Fruit fly (Drosophila melanogaster) whole organism, embryonic: ENCODE results near the gene Cpr23B.

Experiments
- Ada2b ChIP-seq: fragments of 200-800 bp; sonication (Bioruptor generic); IDR thresholded peaks from 2 replicates; pipeline ENCODE4 v1.3.6; 2022; ENCODE audit warnings: missing biosample characterization, missing genetic modification characterization
- Antp ChIP-seq: fragments of 200-800 bp; sonication (Bioruptor generic); optimal IDR thresholded peaks from 3 replicates; lab custom pipeline; 2016; ENCODE audit warnings: missing biosample characterization, missing genetic modification characterization
- CG1024 ChIP-seq: fragments of 200-800 bp; sonication (Bioruptor generic); IDR thresholded peaks from 2 replicates; pipeline ENCODE4 v1.3.6; 2022; ENCODE audit warnings: missing biosample characterization, missing genetic modification characterization
- CG10366 ChIP-seq: fragments of 200-800 bp; sonication (Bioruptor generic); IDR thresholded peaks from 2 replicates; pipeline ENCODE4 v1.3.6; 2022; ENCODE audit warnings: missing biosample characterization, missing genetic modification characterization
- CG14860 ChIP-seq: fragments of 200-800 bp; sonication (Bioruptor generic); IDR thresholded peaks from 3 replicates; pipeline ENCODE4 v1.3.6; 2022; ENCODE audit warnings: missing biosample characterization, missing genetic modification characterization; ENCODE audit not compliant: partially characterized antibody
- CG15514 ChIP-seq: fragments of 200-800 bp; sonication (Bioruptor generic); optimal IDR thresholded peaks from 3 replicates; lab custom pipeline; 2017; ENCODE audit warnings: missing biosample characterization, missing genetic modification characterization, mild to moderate bottlenecking, moderate library complexity, missing genetic modification reagents
- CG18476 ChIP-seq: fragments of 200-800 bp; sonication (Bioruptor generic); optimal IDR thresholded peaks from 2 replicates; lab custom pipeline; 2016; ENCODE audit warnings: missing biosample characterization, mild to moderate bottlenecking, missing genetic modification characterization
- CG2120 ChIP-seq: fragments of 200-800 bp; sonication (Bioruptor generic); optimal IDR thresholded peaks from 3 replicates; lab custom pipeline; 2016; ENCODE audit warnings: missing biosample characterization, missing genetic modification characterization
- CG3281 ChIP-seq: fragments of 200-800 bp; sonication (Bioruptor generic); optimal IDR thresholded peaks from 3 replicates; lab custom pipeline; 2017; ENCODE audit warnings: missing biosample characterization, mild to moderate bottlenecking, missing genetic modification characterization
- CG33213 ChIP-seq: fragments of 200-800 bp; sonication (Bioruptor generic); optimal IDR thresholded peaks from 3 replicates; lab custom pipeline; 2016; ENCODE audit warnings: missing biosample characterization, missing genetic modification characterization
- CG33557 ChIP-seq: fragments of 200-800 bp; sonication (Bioruptor generic); optimal IDR thresholded peaks from 2 replicates; lab custom pipeline; 2019; ENCODE audit warnings: missing biosample characterization, mild to moderate bottlenecking, missing genetic modification characterization, moderate library complexity
- CG3407 ChIP-seq: fragments of 200-800 bp; sonication (Bioruptor generic); optimal IDR thresholded peaks from 2 replicates; lab custom pipeline; 2018; ENCODE audit warnings: missing biosample characterization, mild to moderate bottlenecking, missing genetic modification characterization
- CG4328 ChIP-seq: fragments of 200-800 bp; sonication (Bioruptor generic); optimal IDR thresholded peaks from 3 replicates; lab custom pipeline; 2017; ENCODE audit warnings: missing biosample characterization, missing genetic modification reagents, missing genetic modification characterization
- CG4854 ChIP-seq: fragments of 200-800 bp; sonication (Bioruptor generic); optimal IDR thresholded peaks from 2 replicates; lab custom pipeline; 2016; ENCODE audit warnings: missing biosample characterization, missing genetic modification characterization, inconsistent platforms
- CG6854 ChIP-seq: fragments of 200-800 bp; sonication (Bioruptor generic); optimal IDR thresholded peaks from 3 replicates; lab custom pipeline; 2017; ENCODE audit warnings: missing biosample characterization, mild to moderate bottlenecking, missing genetic modification characterization
- CHES-1-like ChIP-seq: fragments of 200-800 bp; sonication (Bioruptor generic); optimal IDR thresholded peaks from 2 replicates; lab custom pipeline; 2016; ENCODE audit warnings: missing biosample characterization, missing genetic modification characterization
- Dfd ChIP-seq, 2 experiments: fragments of >200 bp; optimal IDR thresholded peaks; 2 replicates each; lab custom pipeline; 2017; ENCODE audit warnings: missing biosample characterization in 2 of 2, missing genetic modification characterization in 2 of 2
- E2f1 ChIP-seq: fragments of 200-800 bp; sonication (Bioruptor generic); IDR thresholded peaks from 2 replicates; pipeline ENCODE4 v1.3.6; 2022; ENCODE audit warnings: missing biosample characterization, missing genetic modification characterization
- ERR ChIP-seq: fragments of 200-800 bp; sonication (Bioruptor generic); optimal IDR thresholded peaks from 2 replicates; lab custom pipeline; 2016; ENCODE audit warnings: missing biosample characterization, missing genetic modification characterization
- GATAe ChIP-seq: fragments of 200-800 bp; sonication (Bioruptor generic); conservative IDR thresholded peaks from 2 replicates; pipeline ENCODE4 v1.3.6; 2022; ENCODE audit warnings: missing biosample characterization, missing genetic modification characterization
- Hr51 ChIP-seq, 2 experiments: fragments of 200-800 bp; sonication (Bioruptor generic); optimal IDR thresholded peaks; 2 replicates in 1 of 2; 3 replicates in 1 of 2; lab custom pipeline; 2016 to 2018; ENCODE audit warnings: missing biosample characterization in 2 of 2, missing genetic modification characterization in 2 of 2, mild to moderate bottlenecking in 1 of 2, moderate library complexity in 1 of 2
- Med ChIP-seq: fragments of 200-800 bp; sonication (Bioruptor generic); peaks from one replicate; lab custom pipeline; 2016; ENCODE audit warnings: missing biosample characterization, missing genetic modification characterization, mild to moderate bottlenecking, inconsistent platforms, moderate library complexity
- Meics ChIP-seq: fragments of 200-800 bp; sonication (Bioruptor generic); optimal IDR thresholded peaks from 2 replicates; lab custom pipeline; 2017; ENCODE audit warnings: missing biosample characterization, mild to moderate bottlenecking, missing genetic modification characterization
- Oli ChIP-seq: fragments of 200-800 bp; sonication (Bioruptor generic); optimal IDR thresholded peaks from 2 replicates; lab custom pipeline; 2018; ENCODE audit warnings: missing biosample characterization, mild to moderate bottlenecking, missing genetic modification characterization, moderate library complexity
- Taf1 ChIP-seq: fragments of 200-800 bp; sonication (Bioruptor generic); IDR thresholded peaks from 2 replicates; pipeline ENCODE4 v1.3.6; 2022; ENCODE audit warnings: missing biosample characterization, missing genetic modification characterization
- chif ChIP-seq, 2 experiments: fragments of 200-800 bp; sonication (Bioruptor generic); optimal IDR thresholded peaks; 3 replicates each; lab custom pipeline; 2016; ENCODE audit warnings: missing biosample characterization in 2 of 2, missing genetic modification characterization in 2 of 2
- chinmo ChIP-seq: fragments of 200-800 bp; sonication (Bioruptor generic); IDR thresholded peaks from 4 replicates; pipeline ENCODE4 v1.3.6; 2022; ENCODE audit warnings: missing biosample characterization, missing genetic modification characterization; ENCODE audit not compliant: partially characterized antibody
- croc ChIP-seq: fragments of 200-800 bp; sonication (Bioruptor generic); conservative IDR thresholded peaks from 3 replicates; pipeline ENCODE4 v1.3.6; 2022; ENCODE audit warnings: missing biosample characterization, missing genetic modification characterization
- dmrt99B ChIP-seq: fragments of 200-800 bp; sonication (Bioruptor generic); optimal IDR thresholded peaks from 2 replicates; lab custom pipeline; 2018; ENCODE audit warnings: missing biosample characterization, mild to moderate bottlenecking, missing genetic modification characterization, moderate library complexity
- fd64A ChIP-seq: fragments of 200-800 bp; sonication (Bioruptor generic); optimal IDR thresholded peaks from 3 replicates; lab custom pipeline; 2018; ENCODE audit warnings: missing biosample characterization, mild to moderate bottlenecking, missing genetic modification characterization
- ind ChIP-seq: fragments of 200-800 bp; sonication (Bioruptor generic); optimal IDR thresholded peaks from 3 replicates; lab custom pipeline; 2016; ENCODE audit warnings: missing biosample characterization, missing genetic modification characterization
- kah ChIP-seq: fragments of 200-800 bp; sonication (Bioruptor generic); optimal IDR thresholded peaks from 2 replicates; lab custom pipeline; 2018; ENCODE audit warnings: missing biosample characterization, mild to moderate bottlenecking, missing genetic modification characterization
- lbe ChIP-seq: fragments of 200-800 bp; sonication (Bioruptor generic); optimal IDR thresholded peaks from 2 replicates; lab custom pipeline; 2016; ENCODE audit warnings: missing biosample characterization, mild to moderate bottlenecking, missing genetic modification characterization
- lmd ChIP-seq: fragments of 200-800 bp; sonication (Bioruptor generic); IDR thresholded peaks from 2 replicates; pipeline ENCODE4 v1.3.6; 2022; ENCODE audit warnings: missing biosample characterization, missing genetic modification characterization
- nmo ChIP-seq: fragments of 200-800 bp; sonication (Bioruptor generic); optimal IDR thresholded peaks from 2 replicates; lab custom pipeline; 2018; ENCODE audit warnings: missing biosample characterization, mild to moderate bottlenecking, missing genetic modification characterization, moderate library complexity
- otp ChIP-seq: fragments of 200-800 bp; sonication (Bioruptor generic); IDR thresholded peaks from 3 replicates; pipeline ENCODE4, ENCODE4 v1.3.6; 2022; ENCODE audit warnings: missing biosample characterization, missing genetic modification characterization
- pan ChIP-seq, 4 experiments: fragments of >200 bp in 3 of 4; fragments of 200-800 bp in 1 of 4; sonication (Bioruptor generic) in 1 of 4; optimal IDR thresholded peaks in 3 of 4; IDR thresholded peaks in 1 of 4; 2 replicates each; pipeline versions ENCODE4 v1.3.6 to Lab custom; 2017 to 2022; ENCODE audit warnings: missing biosample characterization in 2 of 4, missing genetic modification characterization in 2 of 4, mixed read lengths in 1 of 4
- phol ChIP-seq: fragments of 200-800 bp; sonication (Bioruptor generic); optimal IDR thresholded peaks from 3 replicates; lab custom pipeline; 2018; ENCODE audit warnings: missing biosample characterization, mild to moderate bottlenecking, missing genetic modification characterization, moderate library complexity
- ranshi ChIP-seq: fragments of 200-800 bp; sonication (Bioruptor generic); IDR thresholded peaks from 2 replicates; pipeline ENCODE4 v1.3.6; 2022; ENCODE audit warnings: missing biosample characterization, missing genetic modification characterization
- repo ChIP-seq: fragments of 200-800 bp; sonication (Bioruptor generic); optimal IDR thresholded peaks from 2 replicates; lab custom pipeline; 2016; ENCODE audit warnings: missing biosample characterization, missing genetic modification characterization
- sisA ChIP-seq: fragments of 200-800 bp; sonication (Bioruptor generic); IDR thresholded peaks from 2 replicates; pipeline ENCODE4 v1.3.6; 2022; ENCODE audit warnings: missing biosample characterization, missing genetic modification characterization
- slbo ChIP-seq: fragments of 200-800 bp; sonication (Bioruptor generic); IDR thresholded peaks from 2 replicates; pipeline ENCODE4 v1.3.6; 2022; ENCODE audit warnings: missing biosample characterization, missing genetic modification characterization
- sr ChIP-seq: fragments of 200-800 bp; sonication (Bioruptor generic); IDR thresholded peaks from 3 replicates; pipeline ENCODE4 v1.3.6; 2022; ENCODE audit warnings: missing biosample characterization, missing genetic modification characterization
- stc ChIP-seq: fragments of 200-800 bp; sonication (Bioruptor generic); IDR thresholded peaks from 2 replicates; pipeline ENCODE4 v1.3.6; 2022; ENCODE audit warnings: missing biosample characterization, missing genetic modification characterization
- stwl ChIP-seq: fragments of 200-800 bp; sonication (Bioruptor generic); optimal IDR thresholded peaks from 3 replicates; lab custom pipeline; 2018; ENCODE audit warnings: missing biosample characterization, mild to moderate bottlenecking, missing genetic modification characterization, moderate library complexity
- tin ChIP-seq: fragments of 200-800 bp; sonication (Bioruptor generic); optimal IDR thresholded peaks from 3 replicates; lab custom pipeline; 2016; ENCODE audit warnings: missing biosample characterization, missing genetic modification characterization
- zen ChIP-seq: fragments of 200-800 bp; sonication (Bioruptor generic); optimal IDR thresholded peaks from 3 replicates; lab custom pipeline; 2018; ENCODE audit warnings: missing biosample characterization, mild to moderate bottlenecking, missing genetic modification characterization, moderate library complexity
- zfh1 ChIP-seq: fragments of 200-800 bp; sonication (Bioruptor generic); IDR thresholded peaks from 3 replicates; pipeline ENCODE4 v1.3.6; 2022; ENCODE audit warnings: missing biosample characterization, missing genetic modification characterization

Gene Cpr23B

dm6 chr2L:2872968-2873728, 34.9 kb downstream of the Cpr23B start (continued):
- TF ChIP-seq repo (GFP tag; lab: Kevin White, UChicago) = no peak
- TF ChIP-seq CG14860 = no peak
- TF ChIP-seq kah (GFP tag; lab: Kevin White, UChicago) = peak; percentile 13
- peak; percentile 66; the same call in 1 of the 3 replicates for TF ChIP-seq sr
- TF ChIP-seq stc (GFP tag; lab: Robert Waterston, UW) = peak; percentile 42
- TF ChIP-seq phol (tag; lab: Kevin White, UChicago) = no peak
- no peak for TF ChIP-seq CG18476 (GFP tag; lab: Kevin White, UChicago)
- no peak for TF ChIP-seq otp
- TF ChIP-seq Antp (GFP tag; lab: Kevin White, UChicago) = peak; percentile 4
- no peak for TF ChIP-seq lbe (GFP tag; lab: Kevin White, UChicago)
- peak; percentile 23; the same call in 1 of the 2 replicates for TF ChIP-seq lmd (GFP tag; lab: Robert Waterston, UW)
- no peak for TF ChIP-seq stwl (tag; lab: Kevin White, UChicago)
- TF ChIP-seq ranshi (GFP tag; lab: Robert Waterston, UW) = no peak
- TF ChIP-seq Meics (GFP tag; lab: Kevin White, UChicago) = peak; percentile 63
- TF ChIP-seq dmrt99B (tag; lab: Kevin White, UChicago) = peak; percentile 33
- peak; percentile 65 for TF ChIP-seq CG6854 (GFP tag; lab: Kevin White, UChicago)
- peak; percentile 16 for TF ChIP-seq Oli (tag; lab: Kevin White, UChicago)
- peak; percentile 39 for TF ChIP-seq tin
- TF ChIP-seq pan (optimal IDR thresholded peaks at IDR 0.05; lab: Kevin White, UChicago) = no peak
- TF ChIP-seq pan (GFP tag; optimal IDR thresholded peaks at IDR 0.05 in 1 of 2, IDR thresholded peaks at IDR 0.05 in 1 of 2) = peak in 1 of 2 experiments; percentile 57
- TF ChIP-seq nmo (GFP tag; lab: Kevin White, UChicago) = peak; percentile 7
- peak; percentile 38 for TF ChIP-seq CG3281 (GFP tag; lab: Kevin White, UChicago)
- TF ChIP-seq CG15514 (GFP tag; lab: Kevin White, UChicago) = peak; percentile 4
- TF ChIP-seq sisA (GFP tag; lab: Robert Waterston, UW) = no peak
- no peak for TF ChIP-seq E2f1
- peak in 1 of 2 experiments; percentile 19 for TF ChIP-seq chif (GFP tag; optimal IDR thresholded peaks at IDR 0.05; lab: Kevin White, UChicago)
- peak; percentile 51 for TF ChIP-seq slbo (GFP tag; lab: Robert Waterston, UW)
- TF ChIP-seq Hr51 (GFP tag; optimal IDR thresholded peaks at IDR 0.05; lab: Kevin White, UChicago) = peak; percentile 41 to 54
- 0 out of 2 replicates have a peak, but pooled peaks have one; percentile 23 for TF ChIP-seq CG1024 (GFP tag; lab: Robert Waterston, UW)
- TF ChIP-seq CG33557 (GFP tag; lab: Kevin White, UChicago) = no peak
- no peak for TF ChIP-seq Ada2b (GFP tag; lab: Robert Waterston, UW)
- TF ChIP-seq Dfd (GFP tag; optimal IDR thresholded peaks at IDR 0.05; lab: Kevin White, UChicago) = no peak
- TF ChIP-seq GATAe (GFP tag; lab: Robert Waterston, UW) = no peak
- peak; percentile 31; the same call in 1 of the 2 replicates for TF ChIP-seq Taf1 (GFP tag; lab: Robert Waterston, UW)
- TF ChIP-seq CG2120 (GFP tag; lab: Kevin White, UChicago) = peak; percentile 51
- TF ChIP-seq zen (tag; lab: Kevin White, UChicago) = peak; percentile 6
- TF ChIP-seq ind (GFP tag; lab: Kevin White, UChicago) = peak; percentile 14
- TF ChIP-seq fd64A (GFP tag; lab: Kevin White, UChicago) = no peak
- peak; percentile 11 for TF ChIP-seq ERR (GFP tag; lab: Kevin White, UChicago)
- TF ChIP-seq croc = no peak
- TF ChIP-seq CG10366 = peak; percentile 33
- no peak for TF ChIP-seq CG3407
- no peak for TF ChIP-seq zfh1 (GFP tag; lab: Robert Waterston, UW)
- TF ChIP-seq CG33213 (GFP tag; lab: Kevin White, UChicago) = peak; percentile 10
- no peak for TF ChIP-seq CG4854
- TF ChIP-seq Med (GFP tag; lab: Kevin White, UChicago) = peak; percentile 79
- TF ChIP-seq chinmo (GFP tag; lab: Robert Waterston, UW) = peak; percentile 79; the same call in 2 of the 4 replicates
- peak; percentile 21 for TF ChIP-seq CG4328 (GFP tag; lab: Kevin White, UChicago)
- peak; percentile 2 for TF ChIP-seq CHES-1-like (GFP tag; lab: Kevin White, UChicago)
